Worm (Caenorhabditis elegans) whole organism, early embryonic: ENCODE measurements around the gene srz-67.

Source experiments
- B0310.2 ChIP-seq: sonication (generic microtip); optimal IDR thresholded peaks from 2 replicates; lab custom pipeline; 2016; ENCODE audit warnings: mild to moderate bottlenecking, missing genetic modification characterization, missing compliant biosample characterization
- F13C5.2 ChIP-seq: sonication (generic microtip); optimal IDR thresholded peaks from 2 replicates; lab custom pipeline; 2017; ENCODE audit warnings: mild to moderate bottlenecking, missing genetic modification characterization, inconsistent platforms, missing compliant biosample characterization
- aly-1 ChIP-seq: sonication (generic microtip); optimal IDR thresholded peaks from 2 replicates; lab custom pipeline; 2016; ENCODE audit warnings: missing genetic modification characterization, missing compliant biosample characterization
- ama-1 ChIP-seq: fragments of 150-350 bp; optimal IDR thresholded peaks from 2 replicates; lab custom pipeline; 2014
- ceh-13 ChIP-seq: fragments of 200-800 bp; sonication (Bioruptor generic); optimal IDR thresholded peaks from 2 replicates; lab custom pipeline; 2018; ENCODE audit warnings: mild to moderate bottlenecking, missing genetic modification characterization, missing compliant biosample characterization
- ets-7 ChIP-seq: sonication (generic microtip); optimal IDR thresholded peaks from 2 replicates; lab custom pipeline; 2016; ENCODE audit warnings: missing genotype, missing genetic modification characterization, missing compliant biosample characterization
- flt-1 ChIP-seq: fragments of 200-800 bp; sonication (Bioruptor generic); IDR thresholded peaks from 2 replicates; pipeline ENCODE4 v1.3.6; 2022; ENCODE audit warnings: missing genetic modification characterization, missing compliant biosample characterization
- hmbx-1 ChIP-seq: sonication (generic microtip); optimal IDR thresholded peaks from 2 replicates; lab custom pipeline; 2016; ENCODE audit warnings: mild to moderate bottlenecking, missing genetic modification characterization, missing compliant biosample characterization
- hnd-1 ChIP-seq: sonication (generic microtip); optimal IDR thresholded peaks from 2 replicates; lab custom pipeline; 2016; ENCODE audit warnings: missing genetic modification characterization, missing compliant biosample characterization
- pes-1 ChIP-seq: fragments of 200-800 bp; sonication (Bioruptor generic); IDR thresholded peaks from 2 replicates; pipeline ENCODE4 v1.3.6; 2022; ENCODE audit warnings: missing genetic modification reagents, missing genetic modification characterization, missing compliant biosample characterization
- scrt-1 ChIP-seq: fragments of 200-800 bp; sonication (Bioruptor generic); IDR thresholded peaks from 2 replicates; pipeline ENCODE4 v1.3.6; 2022; ENCODE audit warnings: missing genetic modification characterization, missing compliant biosample characterization
- tbx-11 ChIP-seq: fragments of 200-800 bp; sonication (Bioruptor generic); IDR thresholded peaks from 2 replicates; pipeline ENCODE4 v1.3.6; 2022; ENCODE audit warnings: missing genetic modification characterization, missing compliant biosample characterization
- tbx-37 ChIP-seq: fragments of 200-800 bp; sonication (Bioruptor generic); conservative IDR thresholded peaks from 2 replicates; pipeline ENCODE4 v1.3.6; 2022; ENCODE audit warnings: missing genetic modification reagents, missing genetic modification characterization, missing compliant biosample characterization
- tra-4 ChIP-seq: sonication (generic microtip); optimal IDR thresholded peaks from 2 replicates; lab custom pipeline; 2017; ENCODE audit warnings: missing genetic modification characterization, missing compliant biosample characterization

DNA sequence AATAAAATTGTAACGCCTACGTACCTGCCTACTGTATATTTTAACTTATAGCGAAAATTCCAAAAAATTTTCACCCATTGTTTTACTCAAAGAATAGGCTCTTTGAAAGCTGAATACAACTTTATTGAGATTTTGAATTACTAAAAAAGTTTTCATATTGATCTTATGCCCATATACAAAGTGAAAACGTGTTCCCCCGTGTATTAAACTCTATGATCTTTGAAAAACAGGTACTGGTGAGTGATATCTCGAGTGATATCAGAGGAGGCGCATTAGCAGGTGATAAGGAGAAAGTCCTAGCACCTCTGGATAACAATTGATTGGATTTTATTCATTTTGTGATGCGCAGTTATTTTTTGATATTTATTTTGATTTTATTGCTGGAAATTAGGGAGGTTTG lies 3.3 kb upstream of the srz-67 start, which contains the start of gene C17F4.3:
- TF ChIP-seq aly-1 (tag; lab: Kevin White, UChicago) (no peak), F13C5.2 (no peak), hnd-1 (tag; lab: Kevin White, UChicago) (no peak), hmbx-1 (tag; lab: Kevin White, UChicago) (no peak), ama-1 (lab: Kevin White, UChicago) (no peak), tbx-37 (GFP tag; lab: Robert Waterston, UW) (no peak), ets-7 (tag; lab: Kevin White, UChicago) (no peak), B0310.2 (tag; lab: Kevin White, UChicago) (no peak), flt-1 (no peak), scrt-1 (GFP tag; lab: Robert Waterston, UW) (no peak), tbx-11 (GFP tag; lab: Robert Waterston, UW) (no peak), pes-1 (GFP tag; lab: Robert Waterston, UW) (no peak), ceh-13 (GFP tag; lab: Kevin White, UChicago) (no peak), tra-4 (tag; lab: Kevin White, UChicago) (no peak)
